Worm (Caenorhabditis elegans) whole organism, L4 larva: Measurements from ENCODE around the gene srj-37.

Experiments used
- F37D6.2 ChIP-seq: sonication (generic microtip); optimal IDR thresholded peaks from 2 replicates; lab custom pipeline; 2016; ENCODE audit warnings: mild to moderate bottlenecking, missing genetic modification characterization, missing compliant biosample characterization
- ZK546.5 ChIP-seq, 2 experiments: sonication (generic microtip); optimal IDR thresholded peaks; 2 replicates each; lab custom pipeline; 2017; ENCODE audit warnings: missing biosample characterization in 2 of 2, missing genetic modification characterization in 2 of 2
- aha-1 ChIP-seq: fragments of 150-350 bp; peaks from one replicate; lab custom pipeline; 2014; ENCODE audit warnings: missing biosample characterization, missing genetic modification characterization
- dpl-1 ChIP-seq: fragments of 150-350 bp; optimal IDR thresholded peaks from 2 replicates; lab custom pipeline; 2014; ENCODE audit warnings: missing biosample characterization, missing genetic modification reagents, missing genetic modification characterization
- gei-8 ChIP-seq: fragments of 200-800 bp; sonication (Bioruptor generic); optimal IDR thresholded peaks from 2 replicates; lab custom pipeline; 2018; ENCODE audit warnings: mild to moderate bottlenecking, missing genetic modification characterization, missing compliant biosample characterization
- nhr-48 ChIP-seq: sonication (generic microtip); optimal IDR thresholded peaks from 2 replicates; lab custom pipeline; 2016; ENCODE audit warnings: mild to moderate bottlenecking, missing genetic modification characterization, missing compliant biosample characterization
- pqm-1 ChIP-seq: sonication (generic microtip); optimal IDR thresholded peaks from 2 replicates; lab custom pipeline; 2017; ENCODE audit warnings: missing biosample characterization, missing genetic modification characterization
- rbr-2 ChIP-seq: sonication (generic microtip); optimal IDR thresholded peaks from 2 replicates; lab custom pipeline; 2016; ENCODE audit warnings: missing genotype, missing genetic modification characterization, missing compliant biosample characterization
- snpc-4 ChIP-seq: fragments of 150-350 bp; optimal IDR thresholded peaks from 2 replicates; lab custom pipeline; 2014; ENCODE audit warnings: missing biosample characterization, missing genetic modification characterization

- TF ChIP-seq F37D6.2 (tag; lab: Kevin White, UChicago) (no peak), dpl-1 (GFP tag; lab: Kevin White, UChicago) (no peak), rbr-2 (tag; lab: Kevin White, UChicago) (no peak), nhr-48 (tag; lab: Kevin White, UChicago) (no peak), ZK546.5 (tag; optimal IDR thresholded peaks at IDR 0.05; lab: Kevin White, UChicago) (no peak), pqm-1 (no peak), gei-8 (GFP tag; lab: Kevin White, UChicago) (no peak), snpc-4 (tag; lab: Kevin White, UChicago) (no peak), aha-1 (tag; lab: Kevin White, UChicago) (no peak)
Observed at ce11 chrV:626321-626720, 12.1 kb upstream of the srj-37 start, which contains the start of gene F48G7.7.
